Worm (Caenorhabditis elegans) whole organism, L4 larva: ENCODE results near the gene F42G4.5.

ENCODE experiments used
- D1046.2 ChIP-seq: fragments of 200-800 bp; sonication (Bioruptor generic); IDR thresholded peaks from 2 replicates; pipeline ENCODE4 v1.3.6; 2022; ENCODE audit warnings: missing genetic modification characterization, missing compliant biosample characterization
- F26F4.8 ChIP-seq: fragments of 200-800 bp; sonication (Bioruptor generic); conservative IDR thresholded peaks from 2 replicates; pipeline ENCODE4 v1.3.6; 2022; ENCODE audit warnings: missing genetic modification characterization, missing compliant biosample characterization
- F49E8.2 ChIP-seq: sonication (generic microtip); optimal IDR thresholded peaks from 2 replicates; lab custom pipeline; 2016; ENCODE audit warnings: missing compliant biosample characterization, mild to moderate bottlenecking, missing genetic modification characterization, borderline replicate concordance
- Y105C5A.15 ChIP-seq: fragments of 200-800 bp; sonication (Bioruptor generic); IDR thresholded peaks from 2 replicates; pipeline ENCODE4 v1.3.6; 2022; ENCODE audit warnings: missing genetic modification characterization, missing compliant biosample characterization
- Y48G9A.11 ChIP-seq: fragments of 200-800 bp; sonication (Bioruptor generic); IDR thresholded peaks from 2 replicates; pipeline ENCODE4 v1.3.6; 2022; ENCODE audit warnings: missing genetic modification reagents, missing genetic modification characterization, missing compliant biosample characterization
- Y75B8A.6 ChIP-seq: fragments of 200-800 bp; sonication (Bioruptor generic); IDR thresholded peaks from 2 replicates; pipeline ENCODE4 v1.3.6; 2022; ENCODE audit warnings: missing genetic modification reagents, missing genetic modification characterization, missing compliant biosample characterization
- aly-2 ChIP-seq: sonication (generic microtip); optimal IDR thresholded peaks from 2 replicates; lab custom pipeline; 2018; ENCODE audit warnings: missing biosample characterization, missing genetic modification characterization
- arid-1 ChIP-seq: fragments of 200-800 bp; sonication (Bioruptor generic); conservative IDR thresholded peaks from 2 replicates; pipeline ENCODE4 v1.3.6; 2022; ENCODE audit warnings: missing genetic modification reagents, missing genetic modification characterization, missing compliant biosample characterization
- attf-4 ChIP-seq: sonication (generic microtip); optimal IDR thresholded peaks from 3 replicates; lab custom pipeline; 2017; ENCODE audit warnings: missing biosample characterization, missing genetic modification characterization
- ceh-28 ChIP-seq: fragments of 150-350 bp; optimal IDR thresholded peaks from 2 replicates; lab custom pipeline; 2014; ENCODE audit warnings: missing biosample characterization, missing genetic modification reagents, missing genetic modification characterization
- ceh-32 ChIP-seq: sonication (generic microtip); optimal IDR thresholded peaks from 2 replicates; lab custom pipeline; 2016; ENCODE audit warnings: mild to moderate bottlenecking, missing genetic modification characterization, missing compliant biosample characterization; ENCODE audit not compliant: poor library complexity
- ceh-44 ChIP-seq: fragments of 200-800 bp; sonication (Bioruptor generic); IDR thresholded peaks from 2 replicates; pipeline ENCODE4 v1.3.6; 2022; ENCODE audit warnings: missing genetic modification reagents, missing genetic modification characterization, missing compliant biosample characterization
- ceh-62 ChIP-seq: sonication (generic microtip); optimal IDR thresholded peaks from 2 replicates; lab custom pipeline; 2017; ENCODE audit warnings: missing biosample characterization, missing genetic modification characterization
- daf-16 ChIP-seq, 3 experiments: sonication (generic microtip); optimal IDR thresholded peaks; 2 replicates each; lab custom pipeline; 2016 to 2017; ENCODE audit warnings: missing genetic modification characterization in 3 of 3, missing genetic modification reagents in 3 of 3, mild to moderate bottlenecking in 2 of 3, missing compliant biosample characterization in 2 of 3, missing biosample characterization in 1 of 3, moderate library complexity in 1 of 3
- daf-19 ChIP-seq: fragments of 200-800 bp; sonication (Bioruptor generic); conservative IDR thresholded peaks from 2 replicates; pipeline ENCODE4 v1.3.6; 2022; ENCODE audit warnings: missing genetic modification characterization, missing compliant biosample characterization
- dmd-6 ChIP-seq: fragments of 200-800 bp; sonication (Bioruptor generic); IDR thresholded peaks from 2 replicates; pipeline ENCODE4 v1.3.6; 2022; ENCODE audit warnings: missing genetic modification reagents, missing genetic modification characterization, missing compliant biosample characterization
- dpl-1 ChIP-seq: fragments of 150-350 bp; optimal IDR thresholded peaks from 2 replicates; lab custom pipeline; 2014; ENCODE audit warnings: missing biosample characterization, missing genetic modification reagents, missing genetic modification characterization
- egl-27 ChIP-seq: sonication (generic microtip); optimal IDR thresholded peaks from 3 replicates; lab custom pipeline; 2017; ENCODE audit warnings: missing biosample characterization, missing genetic modification reagents, missing genetic modification characterization
- fkh-10 ChIP-seq: fragments of 150-350 bp; optimal IDR thresholded peaks from 2 replicates; lab custom pipeline; 2014; ENCODE audit warnings: missing biosample characterization, missing genetic modification reagents, missing genetic modification characterization
- fos-1 ChIP-seq: fragments of 150-350 bp; optimal IDR thresholded peaks from 2 replicates; lab custom pipeline; 2014; ENCODE audit warnings: missing biosample characterization, missing genetic modification characterization
- gei-8 ChIP-seq: fragments of 200-800 bp; sonication (Bioruptor generic); optimal IDR thresholded peaks from 2 replicates; lab custom pipeline; 2018; ENCODE audit warnings: mild to moderate bottlenecking, missing genetic modification characterization, missing compliant biosample characterization
- hif-1 ChIP-seq, 2 experiments: sonication (generic microtip); optimal IDR thresholded peaks; 2 replicates each; lab custom pipeline; 2016 to 2017; ENCODE audit warnings: missing compliant biosample characterization in 2 of 2, missing genetic modification characterization in 2 of 2, missing genetic modification reagents in 2 of 2, missing genotype in 2 of 2, mild to moderate bottlenecking in 1 of 2
- hmg-1.1 ChIP-seq: fragments of 200-800 bp; sonication (Bioruptor generic); IDR thresholded peaks from 2 replicates; pipeline ENCODE4 v1.3.6; 2022; ENCODE audit warnings: missing genetic modification reagents, missing genetic modification characterization, missing compliant biosample characterization
- jun-1 ChIP-seq: fragments of 150-350 bp; optimal IDR thresholded peaks from 2 replicates; lab custom pipeline; 2014; ENCODE audit warnings: missing biosample characterization, missing genetic modification reagents, missing genetic modification characterization
- lim-7 ChIP-seq: fragments of 200-800 bp; sonication (Bioruptor generic); IDR thresholded peaks from 2 replicates; pipeline ENCODE4 v1.3.6; 2022; ENCODE audit warnings: missing genetic modification characterization, missing compliant biosample characterization
- lin-1 ChIP-seq: fragments of 200-800 bp; sonication (Bioruptor generic); IDR thresholded peaks from 2 replicates; pipeline ENCODE4 v1.3.6; 2022; ENCODE audit warnings: missing genetic modification reagents, missing genetic modification characterization, missing compliant biosample characterization
- lin-29 ChIP-seq: fragments of 200-800 bp; sonication (Bioruptor generic); IDR thresholded peaks from 2 replicates; pipeline ENCODE4 v1.3.6; 2022; ENCODE audit warnings: missing genetic modification reagents, missing genetic modification characterization, missing compliant biosample characterization
- lin-38 ChIP-seq: fragments of 200-800 bp; sonication (Bioruptor generic); IDR thresholded peaks from 2 replicates; pipeline ENCODE4 v1.3.6; 2022; ENCODE audit warnings: missing genetic modification reagents, missing genetic modification characterization, missing compliant biosample characterization
- lin-39 ChIP-seq: fragments of 150-350 bp; optimal IDR thresholded peaks from 2 replicates; lab custom pipeline; 2014; ENCODE audit warnings: missing biosample characterization, missing genetic modification reagents, missing genetic modification characterization
- lsy-2 ChIP-seq, 2 experiments: fragments of 150-350 bp in 1 of 2; sonication (generic microtip) in 1 of 2; optimal IDR thresholded peaks; 2 replicates each; lab custom pipeline; 2014 to 2017; ENCODE audit warnings: missing biosample characterization in 2 of 2, missing genetic modification characterization in 2 of 2
- madf-5 ChIP-seq, 2 experiments: fragments of 200-800 bp; sonication (Bioruptor generic); IDR thresholded peaks; 2 replicates each; pipeline ENCODE4 v1.3.6; 2022; ENCODE audit warnings: missing compliant biosample characterization in 2 of 2, missing genetic modification characterization in 2 of 2
- madf-9 ChIP-seq: fragments of 200-800 bp; sonication (Bioruptor generic); conservative IDR thresholded peaks from 2 replicates; pipeline ENCODE4 v1.3.6; 2022; ENCODE audit warnings: missing genetic modification reagents, missing genetic modification characterization, missing compliant biosample characterization
- mdl-1 ChIP-seq, 2 experiments: fragments of 150-350 bp in 1 of 2; sonication (generic microtip) in 1 of 2; optimal IDR thresholded peaks; 2 replicates each; lab custom pipeline; 2014 to 2017; ENCODE audit warnings: missing biosample characterization in 2 of 2, missing genetic modification characterization in 2 of 2
- mep-1 ChIP-seq: fragments of 150-350 bp; sonication (generic microtip); optimal IDR thresholded peaks from 3 replicates; lab custom pipeline; 2014; ENCODE audit warnings: missing biosample characterization, missing genetic modification characterization
- nhr-10 ChIP-seq: fragments of 150-350 bp; optimal IDR thresholded peaks from 2 replicates; lab custom pipeline; 2014; ENCODE audit warnings: missing biosample characterization, missing genetic modification characterization
- nhr-11 ChIP-seq: fragments of 150-350 bp; optimal IDR thresholded peaks from 2 replicates; lab custom pipeline; 2014; ENCODE audit warnings: missing biosample characterization, missing genetic modification characterization
- nhr-25 ChIP-seq: sonication (generic microtip); optimal IDR thresholded peaks from 2 replicates; lab custom pipeline; 2017; ENCODE audit warnings: missing genetic modification characterization, mild to moderate bottlenecking, missing compliant biosample characterization, antibody characterized with exemption, moderate library complexity, borderline replicate concordance; ENCODE audit not compliant: insufficient read depth
- pha-4 ChIP-seq, 2 experiments: fragments of 150-350 bp in 1 of 2; fragments of 200-800 bp in 1 of 2; sonication (Bioruptor generic) in 1 of 2; IDR thresholded peaks in 1 of 2; optimal IDR thresholded peaks in 1 of 2; 2 replicates each; pipeline versions ENCODE4 v1.3.6 to Lab custom; 2014 to 2022; ENCODE audit warnings: missing genetic modification characterization in 2 of 2, missing genetic modification reagents in 2 of 2, missing biosample characterization in 1 of 2, missing compliant biosample characterization in 1 of 2
- set-16 ChIP-seq: fragments of 200-800 bp; sonication (Bioruptor generic); IDR thresholded peaks from 2 replicates; pipeline ENCODE4 v1.3.6; 2022; ENCODE audit warnings: missing genetic modification reagents, missing genetic modification characterization, missing compliant biosample characterization
- snpc-1.2 ChIP-seq: fragments of 200-800 bp; sonication (Bioruptor generic); IDR thresholded peaks from 2 replicates; pipeline ENCODE4 v1.3.6; 2022; ENCODE audit warnings: missing genetic modification reagents, missing genetic modification characterization, missing compliant biosample characterization
- snpc-4 ChIP-seq: fragments of 150-350 bp; optimal IDR thresholded peaks from 2 replicates; lab custom pipeline; 2014; ENCODE audit warnings: missing biosample characterization, missing genetic modification characterization
- spr-1 ChIP-seq: sonication (generic microtip); optimal IDR thresholded peaks from 2 replicates; lab custom pipeline; 2016; ENCODE audit warnings: mild to moderate bottlenecking, missing genetic modification characterization, missing compliant biosample characterization
- spr-3 ChIP-seq: fragments of 200-800 bp; sonication (Bioruptor generic); optimal IDR thresholded peaks from 2 replicates; lab custom pipeline; 2018; ENCODE audit warnings: mild to moderate bottlenecking, missing genetic modification characterization, missing compliant biosample characterization
- tag-97 ChIP-seq: fragments of 200-800 bp; sonication (Bioruptor generic); IDR thresholded peaks from 2 replicates; pipeline ENCODE4 v1.3.6; 2022; ENCODE audit warnings: missing genetic modification characterization, missing compliant biosample characterization
- unc-130 ChIP-seq: sonication (generic microtip); optimal IDR thresholded peaks from 2 replicates; lab custom pipeline; 2016; ENCODE audit warnings: missing genetic modification reagents, missing genetic modification characterization, missing compliant biosample characterization
- unc-39 ChIP-seq: sonication (generic microtip); optimal IDR thresholded peaks from 2 replicates; lab custom pipeline; 2017; ENCODE audit warnings: missing biosample characterization, missing genetic modification characterization
- vab-7 ChIP-seq: fragments of 200-800 bp; sonication (Bioruptor generic); IDR thresholded peaks from 2 replicates; pipeline ENCODE4 v1.3.6; 2022; ENCODE audit warnings: missing genetic modification reagents, missing genetic modification characterization, missing compliant biosample characterization
- zfp-3 ChIP-seq: fragments of 200-800 bp; sonication (Bioruptor generic); conservative IDR thresholded peaks from 2 replicates; pipeline ENCODE4 v1.3.6; 2022; ENCODE audit warnings: missing genetic modification reagents, missing genetic modification characterization, missing compliant biosample characterization
- zip-11 ChIP-seq: fragments of 200-800 bp; sonication (Bioruptor generic); IDR thresholded peaks from 2 replicates; pipeline ENCODE4 v1.3.6; 2022; ENCODE audit warnings: missing genetic modification characterization, missing compliant biosample characterization

The F42G4.5 gene

DNA sequence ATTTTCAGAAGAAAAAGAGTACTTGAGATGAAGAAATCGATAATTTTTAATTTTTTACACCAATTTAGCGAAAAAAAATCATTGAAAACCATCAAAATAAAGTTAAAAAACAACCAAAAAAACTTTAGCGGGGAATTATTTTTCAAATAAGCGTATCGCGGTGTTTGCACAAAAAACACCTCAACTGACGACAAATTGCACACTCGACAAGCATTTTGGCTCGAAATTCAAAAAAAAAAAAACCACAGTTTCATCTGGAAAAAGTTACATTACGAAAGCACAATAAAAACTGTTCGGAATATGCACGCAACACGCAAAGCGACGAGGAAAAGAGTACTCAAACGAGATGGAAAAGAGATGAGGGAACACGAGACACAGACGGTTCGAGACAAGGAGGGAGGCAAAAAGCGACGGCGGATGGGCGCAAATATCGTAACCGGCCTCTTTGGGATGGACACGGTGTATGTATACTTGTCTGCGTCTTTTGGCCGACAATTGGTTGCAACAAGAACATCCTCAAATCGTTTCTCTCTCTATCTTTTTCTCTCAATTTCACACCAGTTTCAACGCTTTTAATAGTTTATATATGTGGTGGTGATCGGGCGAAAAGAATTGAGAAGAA, 42.6 kb upstream of the F42G4.5 start:
- no peak for TF ChIP-seq daf-19 (GFP tag; lab: Robert Waterston, UW)
- no peak for TF ChIP-seq snpc-1.2 (GFP tag; lab: Robert Waterston, UW)
- no peak for TF ChIP-seq set-16
- TF ChIP-seq madf-5 (GFP tag; IDR thresholded peaks at IDR 0.05; lab: Robert Waterston, UW) = no peak
- TF ChIP-seq Y48G9A.11 (GFP tag; lab: Robert Waterston, UW) = no peak
- TF ChIP-seq lsy-2 (tag; optimal IDR thresholded peaks at IDR 0.05; lab: Kevin White, UChicago) = peak in 1 of 2 experiments; percentile 61
- TF ChIP-seq mdl-1 (tag; optimal IDR thresholded peaks at IDR 0.05; lab: Kevin White, UChicago) = peak; percentile 39 to 64
- peak; percentile 21 for TF ChIP-seq nhr-11 (tag; lab: Kevin White, UChicago)
- TF ChIP-seq ceh-62 (tag; lab: Kevin White, UChicago) = no peak
- no peak for TF ChIP-seq zip-11 (GFP tag; lab: Robert Waterston, UW)
- TF ChIP-seq madf-9 (GFP tag; lab: Robert Waterston, UW) = no peak
- no peak for TF ChIP-seq daf-16 (GFP tag; optimal IDR thresholded peaks at IDR 0.05; lab: Kevin White, UChicago)
- peak; percentile 3 for TF ChIP-seq daf-16 (tag; optimal IDR thresholded peaks at IDR 0.05; lab: Kevin White, UChicago)
- no peak for TF ChIP-seq ceh-28 (tag; lab: Kevin White, UChicago)
- TF ChIP-seq D1046.2 = no peak
- no peak for TF ChIP-seq pha-4 (GFP tag; IDR thresholded peaks at IDR 0.05; lab: Robert Waterston, UW)
- TF ChIP-seq pha-4 (tag; optimal IDR thresholded peaks at IDR 0.05; lab: Kevin White, UChicago) = no peak
- no peak for TF ChIP-seq lin-39 (tag; lab: Kevin White, UChicago)
- peak; percentile 82 for TF ChIP-seq nhr-25
- no peak for TF ChIP-seq ceh-32 (tag; lab: Kevin White, UChicago)
- TF ChIP-seq tag-97 = no peak
- no peak for TF ChIP-seq fkh-10 (GFP tag; lab: Kevin White, UChicago)
- TF ChIP-seq spr-3 (GFP tag; lab: Kevin White, UChicago) = no peak
- TF ChIP-seq dpl-1 (GFP tag; lab: Kevin White, UChicago) = peak; percentile 40
- TF ChIP-seq Y105C5A.15 (GFP tag; lab: Robert Waterston, UW) = no peak
- peak; percentile 27; the same call in 1 of the 2 replicates for TF ChIP-seq lin-38 (GFP tag; lab: Robert Waterston, UW)
- no peak for TF ChIP-seq unc-130
- TF ChIP-seq ceh-44 (GFP tag; lab: Robert Waterston, UW) = no peak
- no peak for TF ChIP-seq attf-4 (tag; lab: Kevin White, UChicago)
- TF ChIP-seq nhr-10 (tag; lab: Kevin White, UChicago) = no peak
- TF ChIP-seq unc-39 (tag; lab: Kevin White, UChicago) = no peak
- TF ChIP-seq Y75B8A.6 (GFP tag; lab: Robert Waterston, UW) = no peak
- TF ChIP-seq hif-1 (tag; optimal IDR thresholded peaks at IDR 0.05; lab: Kevin White, UChicago) = peak in 1 of 2 experiments; percentile 49
- TF ChIP-seq vab-7 (GFP tag; lab: Robert Waterston, UW) = no peak
- peak; percentile 35; the same call in 1 of the 2 replicates for TF ChIP-seq hmg-1.1
- no peak for TF ChIP-seq zfp-3 (GFP tag; lab: Robert Waterston, UW)
- no peak for TF ChIP-seq F49E8.2 (tag; lab: Kevin White, UChicago)
- no peak for TF ChIP-seq aly-2 (tag; lab: Kevin White, UChicago)
- peak; percentile 75 for TF ChIP-seq mep-1
- no peak for TF ChIP-seq fos-1 (tag; lab: Kevin White, UChicago)
- TF ChIP-seq spr-1 = no peak
- TF ChIP-seq jun-1 = no peak
- no peak for TF ChIP-seq F26F4.8
- no peak for TF ChIP-seq egl-27
- TF ChIP-seq lin-29 (GFP tag; lab: Robert Waterston, UW) = no peak
- TF ChIP-seq lim-7 = no peak
- TF ChIP-seq gei-8 (GFP tag; lab: Kevin White, UChicago) = no peak
- TF ChIP-seq lin-1 (GFP tag; lab: Robert Waterston, UW) = no peak
- TF ChIP-seq arid-1 = no peak
- TF ChIP-seq dmd-6 (GFP tag; lab: Robert Waterston, UW) = peak; percentile 41; the same call in 1 of the 2 replicates
- no peak for TF ChIP-seq snpc-4 (tag; lab: Kevin White, UChicago)
